Worm (Caenorhabditis elegans) whole organism, L4 larva: Measurements from ENCODE around the gene ser-6.

ENCODE experiments used
- F26F4.8 ChIP-seq: fragments of 200-800 bp; sonication (Bioruptor generic); conservative IDR thresholded peaks from 2 replicates; pipeline ENCODE4 v1.3.6; 2022; ENCODE audit warnings: missing genetic modification characterization, missing compliant biosample characterization
- T26A8.4 ChIP-seq: fragments of 200-800 bp; sonication (Bioruptor generic); IDR thresholded peaks from 2 replicates; pipeline ENCODE4 v1.3.6; 2022; ENCODE audit warnings: missing genetic modification characterization, missing compliant biosample characterization
- Y105C5A.15 ChIP-seq: fragments of 200-800 bp; sonication (Bioruptor generic); IDR thresholded peaks from 2 replicates; pipeline ENCODE4 v1.3.6; 2022; ENCODE audit warnings: missing genetic modification characterization, missing compliant biosample characterization
- Y48G9A.11 ChIP-seq: fragments of 200-800 bp; sonication (Bioruptor generic); IDR thresholded peaks from 2 replicates; pipeline ENCODE4 v1.3.6; 2022; ENCODE audit warnings: missing genetic modification reagents, missing genetic modification characterization, missing compliant biosample characterization
- ZK546.5 ChIP-seq, 2 experiments: sonication (generic microtip); optimal IDR thresholded peaks; 2 replicates each; lab custom pipeline; 2017; ENCODE audit warnings: missing biosample characterization in 2 of 2, missing genetic modification characterization in 2 of 2
- ama-1 ChIP-seq: fragments of 150-350 bp; optimal IDR thresholded peaks from 2 replicates; lab custom pipeline; 2014; ENCODE audit warnings: inconsistent platforms, mixed read lengths
- arid-1 ChIP-seq: fragments of 200-800 bp; sonication (Bioruptor generic); conservative IDR thresholded peaks from 2 replicates; pipeline ENCODE4 v1.3.6; 2022; ENCODE audit warnings: missing genetic modification reagents, missing genetic modification characterization, missing compliant biosample characterization
- ceh-62 ChIP-seq: sonication (generic microtip); optimal IDR thresholded peaks from 2 replicates; lab custom pipeline; 2017; ENCODE audit warnings: missing biosample characterization, missing genetic modification characterization
- cey-2 ChIP-seq: sonication (generic microtip); optimal IDR thresholded peaks from 3 replicates; lab custom pipeline; 2017; ENCODE audit warnings: missing genetic modification characterization, mild to moderate bottlenecking, missing compliant biosample characterization, antibody characterized with exemption, borderline replicate concordance; ENCODE audit not compliant: insufficient read depth
- daf-16 ChIP-seq, 3 experiments: sonication (generic microtip); optimal IDR thresholded peaks; 2 replicates each; lab custom pipeline; 2016 to 2017; ENCODE audit warnings: missing genetic modification characterization in 3 of 3, missing genetic modification reagents in 3 of 3, mild to moderate bottlenecking in 2 of 3, missing compliant biosample characterization in 2 of 3, missing biosample characterization in 1 of 3, moderate library complexity in 1 of 3
- dmd-6 ChIP-seq: fragments of 200-800 bp; sonication (Bioruptor generic); IDR thresholded peaks from 2 replicates; pipeline ENCODE4 v1.3.6; 2022; ENCODE audit warnings: missing genetic modification reagents, missing genetic modification characterization, missing compliant biosample characterization
- dpl-1 ChIP-seq: fragments of 150-350 bp; optimal IDR thresholded peaks from 2 replicates; lab custom pipeline; 2014; ENCODE audit warnings: missing biosample characterization, missing genetic modification reagents, missing genetic modification characterization
- duxl-1 ChIP-seq: sonication (generic microtip); optimal IDR thresholded peaks from 2 replicates; lab custom pipeline; 2016; ENCODE audit warnings: mild to moderate bottlenecking, missing genetic modification characterization, moderate library complexity, missing compliant biosample characterization; ENCODE audit not compliant: poor library complexity
- egl-43 ChIP-seq: fragments of 200-800 bp; sonication (Bioruptor generic); IDR thresholded peaks from 2 replicates; pipeline ENCODE4 v1.3.6; 2022; ENCODE audit warnings: missing genetic modification reagents, missing genetic modification characterization, missing compliant biosample characterization
- hlh-11 ChIP-seq: fragments of 200-800 bp; sonication (Bioruptor generic); optimal IDR thresholded peaks from 2 replicates; lab custom pipeline; 2018; ENCODE audit warnings: mild to moderate bottlenecking, missing genetic modification characterization, missing compliant biosample characterization
- hlh-30 ChIP-seq: sonication (generic microtip); optimal IDR thresholded peaks from 2 replicates; lab custom pipeline; 2017; ENCODE audit warnings: antibody characterized with exemption, mild to moderate bottlenecking, missing genetic modification characterization, missing compliant biosample characterization; ENCODE audit not compliant: insufficient read depth
- lin-1 ChIP-seq: fragments of 200-800 bp; sonication (Bioruptor generic); IDR thresholded peaks from 2 replicates; pipeline ENCODE4 v1.3.6; 2022; ENCODE audit warnings: missing genetic modification reagents, missing genetic modification characterization, missing compliant biosample characterization
- lin-13 ChIP-seq: fragments of 150-350 bp; optimal IDR thresholded peaks from 2 replicates; lab custom pipeline; 2014; ENCODE audit warnings: missing biosample characterization, missing genetic modification reagents, missing genetic modification characterization
- lin-38 ChIP-seq: fragments of 200-800 bp; sonication (Bioruptor generic); IDR thresholded peaks from 2 replicates; pipeline ENCODE4 v1.3.6; 2022; ENCODE audit warnings: missing genetic modification reagents, missing genetic modification characterization, missing compliant biosample characterization
- lin-39 ChIP-seq: fragments of 150-350 bp; optimal IDR thresholded peaks from 2 replicates; lab custom pipeline; 2014; ENCODE audit warnings: missing biosample characterization, missing genetic modification reagents, missing genetic modification characterization
- lsy-2 ChIP-seq, 2 experiments: fragments of 150-350 bp in 1 of 2; sonication (generic microtip) in 1 of 2; optimal IDR thresholded peaks; 2 replicates each; lab custom pipeline; 2014 to 2017; ENCODE audit warnings: missing biosample characterization in 2 of 2, missing genetic modification characterization in 2 of 2
- mdl-1 ChIP-seq, 2 experiments: fragments of 150-350 bp in 1 of 2; sonication (generic microtip) in 1 of 2; optimal IDR thresholded peaks; 2 replicates each; lab custom pipeline; 2014 to 2017; ENCODE audit warnings: missing biosample characterization in 2 of 2, missing genetic modification characterization in 2 of 2
- mdt-29 ChIP-seq: fragments of 200-800 bp; sonication (Bioruptor generic); IDR thresholded peaks from 2 replicates; pipeline ENCODE4 v1.3.6; 2022; ENCODE audit warnings: missing genetic modification reagents, missing genetic modification characterization, missing compliant biosample characterization
- mep-1 ChIP-seq: fragments of 150-350 bp; sonication (generic microtip); optimal IDR thresholded peaks from 3 replicates; lab custom pipeline; 2014; ENCODE audit warnings: missing biosample characterization, missing genetic modification characterization
- mes-2 ChIP-seq: sonication (generic microtip); optimal IDR thresholded peaks from 2 replicates; lab custom pipeline; 2016; ENCODE audit warnings: missing genotype, mild to moderate bottlenecking, missing genetic modification characterization, missing compliant biosample characterization; ENCODE audit not compliant: poor library complexity, severe bottlenecking
- mxl-3 ChIP-seq: fragments of 200-800 bp; sonication (Bioruptor generic); optimal IDR thresholded peaks from 2 replicates; lab custom pipeline; 2018; ENCODE audit warnings: mild to moderate bottlenecking, missing genetic modification characterization, missing compliant biosample characterization
- nhr-102 ChIP-seq: sonication (generic microtip); optimal IDR thresholded peaks from 2 replicates; lab custom pipeline; 2016; ENCODE audit warnings: mild to moderate bottlenecking, missing genetic modification characterization, moderate library complexity, missing compliant biosample characterization
- nhr-237 ChIP-seq: sonication (generic microtip); optimal IDR thresholded peaks from 2 replicates; lab custom pipeline; 2017; ENCODE audit warnings: missing biosample characterization, missing genetic modification characterization
- nhr-25 ChIP-seq: sonication (generic microtip); optimal IDR thresholded peaks from 2 replicates; lab custom pipeline; 2017; ENCODE audit warnings: missing genetic modification characterization, mild to moderate bottlenecking, missing compliant biosample characterization, antibody characterized with exemption, moderate library complexity, borderline replicate concordance; ENCODE audit not compliant: insufficient read depth
- nhr-28 ChIP-seq: fragments of 150-350 bp; optimal IDR thresholded peaks from 2 replicates; lab custom pipeline; 2014; ENCODE audit warnings: missing biosample characterization, missing genetic modification characterization
- nhr-41 ChIP-seq: fragments of 200-800 bp; sonication (Bioruptor generic); IDR thresholded peaks from 2 replicates; pipeline ENCODE4 v1.3.6; 2022; ENCODE audit warnings: missing genetic modification reagents, missing genetic modification characterization, missing compliant biosample characterization
- nhr-42 ChIP-seq: fragments of 200-800 bp; sonication (Bioruptor generic); IDR thresholded peaks from 2 replicates; pipeline ENCODE4 v1.3.6; 2022; ENCODE audit warnings: missing genetic modification characterization, missing compliant biosample characterization
- nhr-76 ChIP-seq: fragments of 150-350 bp; optimal IDR thresholded peaks from 2 replicates; lab custom pipeline; 2014; ENCODE audit warnings: missing biosample characterization, missing genetic modification characterization
- nhr-77 ChIP-seq: fragments of 150-350 bp; optimal IDR thresholded peaks from 2 replicates; lab custom pipeline; 2014; ENCODE audit warnings: missing biosample characterization, missing genetic modification characterization
- pha-4 ChIP-seq, 2 experiments: fragments of 150-350 bp in 1 of 2; fragments of 200-800 bp in 1 of 2; sonication (Bioruptor generic) in 1 of 2; IDR thresholded peaks in 1 of 2; optimal IDR thresholded peaks in 1 of 2; 2 replicates each; pipeline versions ENCODE4 v1.3.6 to Lab custom; 2014 to 2022; ENCODE audit warnings: missing genetic modification characterization in 2 of 2, missing genetic modification reagents in 2 of 2, missing biosample characterization in 1 of 2, missing compliant biosample characterization in 1 of 2
- php-3 ChIP-seq: fragments of 200-800 bp; sonication (Bioruptor generic); IDR thresholded peaks from 2 replicates; pipeline ENCODE4 v1.3.6; 2022; ENCODE audit warnings: missing genetic modification reagents, missing genetic modification characterization, missing compliant biosample characterization
- rbr-2 ChIP-seq: sonication (generic microtip); optimal IDR thresholded peaks from 2 replicates; lab custom pipeline; 2016; ENCODE audit warnings: missing genotype, missing genetic modification characterization, missing compliant biosample characterization
- saeg-2 ChIP-seq: fragments of 200-800 bp; sonication (Bioruptor generic); IDR thresholded peaks from 2 replicates; pipeline ENCODE4 v1.3.6; 2022; ENCODE audit warnings: missing genetic modification reagents, missing genetic modification characterization, missing compliant biosample characterization
- set-16 ChIP-seq: fragments of 200-800 bp; sonication (Bioruptor generic); IDR thresholded peaks from 2 replicates; pipeline ENCODE4 v1.3.6; 2022; ENCODE audit warnings: missing genetic modification reagents, missing genetic modification characterization, missing compliant biosample characterization
- spr-1 ChIP-seq: sonication (generic microtip); optimal IDR thresholded peaks from 2 replicates; lab custom pipeline; 2016; ENCODE audit warnings: mild to moderate bottlenecking, missing genetic modification characterization, missing compliant biosample characterization
- spr-3 ChIP-seq: fragments of 200-800 bp; sonication (Bioruptor generic); optimal IDR thresholded peaks from 2 replicates; lab custom pipeline; 2018; ENCODE audit warnings: mild to moderate bottlenecking, missing genetic modification characterization, missing compliant biosample characterization
- tag-97 ChIP-seq: fragments of 200-800 bp; sonication (Bioruptor generic); IDR thresholded peaks from 2 replicates; pipeline ENCODE4 v1.3.6; 2022; ENCODE audit warnings: missing genetic modification characterization, missing compliant biosample characterization
- unc-62 ChIP-seq, 3 experiments: fragments of 150-350 bp in 1 of 3; sonication (generic microtip); optimal IDR thresholded peaks in 2 of 3; peaks in 1 of 3; 1 replicate in 1 of 3; 2 replicates in 2 of 3; lab custom pipeline; 2014 to 2017; ENCODE audit warnings: missing biosample characterization in 3 of 3, missing genetic modification characterization in 3 of 3, missing genetic modification reagents in 3 of 3, missing genotype in 1 of 3
- vab-7 ChIP-seq: fragments of 200-800 bp; sonication (Bioruptor generic); IDR thresholded peaks from 2 replicates; pipeline ENCODE4 v1.3.6; 2022; ENCODE audit warnings: missing genetic modification reagents, missing genetic modification characterization, missing compliant biosample characterization
- zag-1 ChIP-seq: fragments of 150-350 bp; optimal IDR thresholded peaks from 2 replicates; lab custom pipeline; 2014; ENCODE audit warnings: missing biosample characterization, missing genetic modification characterization
- zip-11 ChIP-seq: fragments of 200-800 bp; sonication (Bioruptor generic); IDR thresholded peaks from 2 replicates; pipeline ENCODE4 v1.3.6; 2022; ENCODE audit warnings: missing genetic modification characterization, missing compliant biosample characterization
- ztf-11 ChIP-seq: fragments of 150-350 bp; optimal IDR thresholded peaks from 2 replicates; lab custom pipeline; 2014; ENCODE audit warnings: missing biosample characterization, missing genetic modification characterization
- ztf-7 ChIP-seq: fragments of 150-350 bp; optimal IDR thresholded peaks from 2 replicates; lab custom pipeline; 2014; ENCODE audit warnings: missing biosample characterization, missing genetic modification characterization

Gene ser-6

DNA sequence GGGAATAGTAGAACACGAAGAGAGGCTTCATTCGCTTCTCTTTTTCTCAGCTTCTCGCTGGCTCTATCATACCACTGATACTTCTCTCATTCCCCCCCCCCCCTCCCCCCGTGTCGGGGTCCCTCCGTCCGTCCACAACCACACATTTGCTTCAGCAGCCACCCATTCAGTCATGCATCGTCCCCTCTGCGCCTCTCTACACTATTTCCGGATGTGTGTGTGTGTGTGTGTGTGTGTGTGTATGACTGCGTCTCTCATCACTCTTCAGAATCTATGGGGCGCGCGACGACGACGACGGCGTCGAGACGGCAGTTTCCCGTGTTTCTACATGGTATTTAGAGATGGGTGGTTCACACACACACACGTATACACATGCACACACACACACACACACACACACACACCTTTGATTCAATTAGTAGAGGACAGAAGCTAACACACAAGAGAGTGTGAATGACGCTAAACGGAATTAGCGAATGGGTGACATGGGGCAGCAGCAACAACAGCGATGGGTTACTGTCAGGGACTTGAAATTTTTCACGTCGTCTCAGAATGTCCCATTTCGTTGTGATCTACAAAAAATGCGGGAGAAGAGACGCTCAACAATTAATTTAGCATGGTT lies 33.5 kb downstream of the ser-6 start:
- TF ChIP-seq duxl-1 (tag; lab: Kevin White, UChicago): no peak
- TF ChIP-seq Y48G9A.11: no peak
- peak; percentile 74 for TF ChIP-seq egl-43 (GFP tag; lab: Robert Waterston, UW)
- TF ChIP-seq cey-2 (tag; lab: Kevin White, UChicago): no peak
- TF ChIP-seq nhr-237: no peak
- TF ChIP-seq lin-39 (tag; lab: Kevin White, UChicago): no peak
- peak; percentile 30; the same call in 1 of the 2 replicates for TF ChIP-seq vab-7 (GFP tag; lab: Robert Waterston, UW)
- no peak for TF ChIP-seq ZK546.5 (tag; optimal IDR thresholded peaks at IDR 0.05; lab: Kevin White, UChicago)
- TF ChIP-seq php-3 (GFP tag; lab: Robert Waterston, UW): no peak
- TF ChIP-seq ama-1 (lab: Kevin White, UChicago): no peak
- TF ChIP-seq mep-1 (tag; lab: Kevin White, UChicago): peak; percentile 72
- peak; percentile 72; the same call in 1 of the 2 replicates for TF ChIP-seq pha-4 (GFP tag; IDR thresholded peaks at IDR 0.05; lab: Robert Waterston, UW)
- no peak for TF ChIP-seq pha-4 (tag; optimal IDR thresholded peaks at IDR 0.05; lab: Kevin White, UChicago)
- peak; percentile 52; the same call in 1 of the 2 replicates for TF ChIP-seq T26A8.4 (GFP tag; lab: Robert Waterston, UW)
- peak in 1 of 2 experiments; percentile 88 for TF ChIP-seq unc-62 (GFP tag; optimal IDR thresholded peaks at IDR 0.05 in 1 of 2; lab: Kevin White, UChicago)
- TF ChIP-seq unc-62 (tag; optimal IDR thresholded peaks at IDR 0.05; lab: Kevin White, UChicago): no peak
- no peak for TF ChIP-seq daf-16 (GFP tag; optimal IDR thresholded peaks at IDR 0.05; lab: Kevin White, UChicago)
- no peak for TF ChIP-seq daf-16 (tag; optimal IDR thresholded peaks at IDR 0.05; lab: Kevin White, UChicago)
- no peak for TF ChIP-seq spr-1 (tag; lab: Kevin White, UChicago)
- TF ChIP-seq nhr-102: no peak
- TF ChIP-seq nhr-28: peak; percentile 37
- no peak for TF ChIP-seq tag-97 (GFP tag; lab: Robert Waterston, UW)
- peak; percentile 42 for TF ChIP-seq mxl-3 (GFP tag; lab: Kevin White, UChicago)
- no peak for TF ChIP-seq zag-1
- peak; percentile 85 for TF ChIP-seq hlh-30 (tag; lab: Kevin White, UChicago)
- no peak for TF ChIP-seq nhr-41 (GFP tag; lab: Robert Waterston, UW)
- TF ChIP-seq zip-11: no peak
- no peak for TF ChIP-seq mdt-29 (GFP tag; lab: Robert Waterston, UW)
- peak; percentile 68 for TF ChIP-seq hlh-11
- TF ChIP-seq ztf-7 (tag; lab: Kevin White, UChicago): no peak
- TF ChIP-seq dmd-6 (GFP tag; lab: Robert Waterston, UW): peak; percentile 38; the same call in 1 of the 2 replicates
- TF ChIP-seq ceh-62 (tag; lab: Kevin White, UChicago): no peak
- no peak for TF ChIP-seq lin-1
- TF ChIP-seq F26F4.8 (GFP tag; lab: Robert Waterston, UW): no peak
- peak; percentile 14 for TF ChIP-seq dpl-1 (GFP tag; lab: Kevin White, UChicago)
- no peak for TF ChIP-seq nhr-76
- peak; percentile 37 for TF ChIP-seq mes-2 (tag; lab: Kevin White, UChicago)
- TF ChIP-seq lin-38 (GFP tag; lab: Robert Waterston, UW): peak; percentile 47
- TF ChIP-seq set-16 (GFP tag; lab: Robert Waterston, UW): peak; percentile 95
- no peak for TF ChIP-seq nhr-25 (tag; lab: Kevin White, UChicago)
- TF ChIP-seq saeg-2 (GFP tag; lab: Robert Waterston, UW): no peak
- TF ChIP-seq nhr-42 (GFP tag; lab: Robert Waterston, UW): no peak
- TF ChIP-seq nhr-77: no peak
- peak; percentile 38 for TF ChIP-seq rbr-2 (tag; lab: Kevin White, UChicago)
- TF ChIP-seq mdl-1 (tag; optimal IDR thresholded peaks at IDR 0.05; lab: Kevin White, UChicago): peak; percentile 40 to 85
- no peak for TF ChIP-seq lin-13 (GFP tag; lab: Kevin White, UChicago)
- TF ChIP-seq arid-1 (GFP tag; lab: Robert Waterston, UW): no peak
- peak; percentile 7 for TF ChIP-seq spr-3 (GFP tag; lab: Kevin White, UChicago)
- TF ChIP-seq lsy-2 (tag; optimal IDR thresholded peaks at IDR 0.05; lab: Kevin White, UChicago): peak; percentile 39 to 65
- peak; percentile 48; the same call in 1 of the 2 replicates for TF ChIP-seq Y105C5A.15
- no peak for TF ChIP-seq ztf-11
